Fruit fly (Drosophila melanogaster) whole organism: Measurements from ENCODE around the gene CG34163.

ENCODE experiments used
- CG8478 ChIP-seq: fragments of >200 bp; optimal IDR thresholded peaks from 2 replicates; lab custom pipeline; 2018; ENCODE audit warnings: inconsistent platforms
- Dll ChIP-seq: fragments of >200 bp; optimal IDR thresholded peaks from 2 replicates; lab custom pipeline; 2017
- EcR ChIP-seq, 2 experiments: fragments of >200 bp; optimal IDR thresholded peaks; 2 replicates each; lab custom pipeline; 2017; ENCODE audit warnings: missing biosample characterization in 2 of 2, missing genetic modification characterization in 2 of 2, missing genetic modification reagents in 2 of 2
- pan ChIP-seq: fragments of >200 bp; optimal IDR thresholded peaks from 2 replicates; lab custom pipeline; 2017
- psq ChIP-seq: fragments of >200 bp; optimal IDR thresholded peaks from 2 replicates; lab custom pipeline; 2017
- usp ChIP-seq: fragments of >200 bp; optimal IDR thresholded peaks from 2 replicates; lab custom pipeline; 2017; ENCODE audit warnings: missing biosample characterization, missing genetic modification characterization, mixed read lengths

The CG34163 gene

dm6 chr2L:11987945-11988344, at the start of gene CG34163, which contains the start of gene CG6686:
TSS of gene CG34163 (plus strand) at chr2L:11988270.
TSS of gene CG6686 (minus strand) at chr2L:11988039.
- TF ChIP-seq psq (lab: Kevin White, UChicago) (no peak), CG8478 (lab: Kevin White, UChicago) (no peak), Dll (lab: Kevin White, UChicago) (no peak), EcR (GFP tag; optimal IDR thresholded peaks at IDR 0.05; lab: Kevin White, UChicago) (no peak), pan (lab: Kevin White, UChicago) (no peak), usp (GFP tag; lab: Kevin White, UChicago) (no peak)

- TF ChIP-seq EcR (GFP tag; optimal IDR thresholded peaks at IDR 0.05; lab: Kevin White, UChicago), result no peak
- TF ChIP-seq usp (GFP tag; lab: Kevin White, UChicago), result no peak
- TF ChIP-seq CG8478 (lab: Kevin White, UChicago), result no peak
- TF ChIP-seq psq (lab: Kevin White, UChicago), result no peak
- TF ChIP-seq Dll (lab: Kevin White, UChicago), result no peak
These were observed 47.5 kb upstream of the CG34163 start for dm6 chr2L:11940620-11941019.

dm6 chr2L:11942265-11942664, 45.8 kb upstream of the CG34163 start:
- TF ChIP-seq psq (lab: Kevin White, UChicago), result no peak
- TF ChIP-seq CG8478 (lab: Kevin White, UChicago), result no peak
- TF ChIP-seq EcR (GFP tag; optimal IDR thresholded peaks at IDR 0.05; lab: Kevin White, UChicago), result no peak
- TF ChIP-seq usp (GFP tag; lab: Kevin White, UChicago), result no peak
- TF ChIP-seq Dll (lab: Kevin White, UChicago), result no peak
- TF ChIP-seq pan (lab: Kevin White, UChicago), result no peak

dm6 chr2L:11942826-11943225, 45.2 kb upstream of the CG34163 start:
- TF ChIP-seq usp (GFP tag; lab: Kevin White, UChicago) (no peak), psq (lab: Kevin White, UChicago) (no peak), pan (lab: Kevin White, UChicago) (no peak), CG8478 (lab: Kevin White, UChicago) (no peak), EcR (GFP tag; optimal IDR thresholded peaks at IDR 0.05; lab: Kevin White, UChicago) (no peak), Dll (lab: Kevin White, UChicago) (no peak)

dm6 chr2L:11943829-11944228, 44.2 kb upstream of the CG34163 start, which contains the start of gene Crys:
TSS of gene Crys (plus strand) at chr2L:11944129.
- TF ChIP-seq Dll (lab: Kevin White, UChicago) (no peak), psq (lab: Kevin White, UChicago) (no peak), usp (GFP tag; lab: Kevin White, UChicago) (no peak), EcR (GFP tag; optimal IDR thresholded peaks at IDR 0.05; lab: Kevin White, UChicago) (no peak), CG8478 (lab: Kevin White, UChicago) (no peak), pan (lab: Kevin White, UChicago) (no peak)

dm6 chr2L:11947641-11948040, 40.4 kb upstream of the CG34163 start, which contains the start of gene CG16964:
TSS of gene CG16964 (plus strand) at chr2L:11947941.
- TF ChIP-seq usp (GFP tag; lab: Kevin White, UChicago), result no peak
- TF ChIP-seq EcR (GFP tag; optimal IDR thresholded peaks at IDR 0.05; lab: Kevin White, UChicago), result no peak
- TF ChIP-seq pan (lab: Kevin White, UChicago), result no peak
- TF ChIP-seq CG8478 (lab: Kevin White, UChicago), result no peak
- no peak for TF ChIP-seq psq (lab: Kevin White, UChicago)
- no peak for TF ChIP-seq Dll (lab: Kevin White, UChicago)

- TF ChIP-seq EcR (GFP tag; optimal IDR thresholded peaks at IDR 0.05; lab: Kevin White, UChicago) (no peak), usp (GFP tag; lab: Kevin White, UChicago) (no peak), CG8478 (lab: Kevin White, UChicago) (no peak), Dll (lab: Kevin White, UChicago) (no peak), psq (lab: Kevin White, UChicago) (no peak), pan (lab: Kevin White, UChicago) (no peak)
These were observed 39.6 kb upstream of the CG34163 start for dm6 chr2L:11948479-11948878.

- TF ChIP-seq CG8478 (lab: Kevin White, UChicago), result no peak
These were observed 38.2 kb upstream of the CG34163 start for dm6 chr2L:11949917-11950316.

- no peak for TF ChIP-seq usp (GFP tag; lab: Kevin White, UChicago)
- TF ChIP-seq psq (lab: Kevin White, UChicago), result no peak
- no peak for TF ChIP-seq CG8478 (lab: Kevin White, UChicago)
- TF ChIP-seq EcR (GFP tag; optimal IDR thresholded peaks at IDR 0.05; lab: Kevin White, UChicago), result no peak
- no peak for TF ChIP-seq Dll (lab: Kevin White, UChicago)
- no peak for TF ChIP-seq pan (lab: Kevin White, UChicago)
These were observed 32.2 kb upstream of the CG34163 start for dm6 chr2L:11955839-11956238.

dm6 chr2L:11958729-11959128, 29.3 kb upstream of the CG34163 start:
- TF ChIP-seq EcR (GFP tag; optimal IDR thresholded peaks at IDR 0.05; lab: Kevin White, UChicago) (no peak), Dll (lab: Kevin White, UChicago) (no peak), CG8478 (lab: Kevin White, UChicago) (no peak), psq (lab: Kevin White, UChicago) (no peak), usp (GFP tag; lab: Kevin White, UChicago) (no peak), pan (lab: Kevin White, UChicago) (no peak)

dm6 chr2L:11960909-11961308, 27.2 kb upstream of the CG34163 start:
- TF ChIP-seq usp (GFP tag; lab: Kevin White, UChicago), result no peak
- TF ChIP-seq CG8478 (lab: Kevin White, UChicago), result no peak
- TF ChIP-seq Dll (lab: Kevin White, UChicago), result no peak
- no peak for TF ChIP-seq pan (lab: Kevin White, UChicago)
